Worm (Caenorhabditis elegans) whole organism, L3 larva: ENCODE results near the gene srh-183.
A peak's percentile ranks its signal among the peaks of the same experiment; 100 is the strongest.

Experiments used
- R02D3.7 ChIP-seq: fragments of 150-350 bp; optimal IDR thresholded peaks from 2 replicates; lab custom pipeline; 2014; ENCODE audit warnings: missing biosample characterization, missing genetic modification characterization
- ZK546.5 ChIP-seq: sonication (generic microtip); optimal IDR thresholded peaks from 2 replicates; lab custom pipeline; 2017; ENCODE audit warnings: missing biosample characterization, missing genetic modification characterization
- aly-2 ChIP-seq: fragments of 150-350 bp; optimal IDR thresholded peaks from 2 replicates; lab custom pipeline; 2014; ENCODE audit warnings: missing biosample characterization, missing genetic modification characterization
- ama-1 ChIP-seq: fragments of 150-350 bp; optimal IDR thresholded peaks from 2 replicates; lab custom pipeline; 2018
- ceh-28 ChIP-seq: fragments of 150-350 bp; optimal IDR thresholded peaks from 2 replicates; lab custom pipeline; 2014; ENCODE audit warnings: missing biosample characterization, missing genetic modification reagents, missing genetic modification characterization
- ceh-82 ChIP-seq: fragments of 150-350 bp; optimal IDR thresholded peaks from 2 replicates; lab custom pipeline; 2014; ENCODE audit warnings: missing biosample characterization, missing genetic modification characterization
- ceh-9 ChIP-seq: sonication (generic microtip); optimal IDR thresholded peaks from 2 replicates; lab custom pipeline; 2018; ENCODE audit warnings: missing biosample characterization, missing genetic modification characterization
- daf-12 ChIP-seq: fragments of 150-350 bp; optimal IDR thresholded peaks from 2 replicates; lab custom pipeline; 2014; ENCODE audit warnings: missing biosample characterization, missing genetic modification reagents, missing genetic modification characterization
- egl-27 ChIP-seq: sonication (generic microtip); optimal IDR thresholded peaks from 4 replicates; lab custom pipeline; 2017; ENCODE audit warnings: missing biosample characterization, missing genetic modification reagents, missing genetic modification characterization
- egl-5 ChIP-seq: fragments of 150-350 bp; optimal IDR thresholded peaks from 2 replicates; lab custom pipeline; 2017; ENCODE audit warnings: missing biosample characterization, missing genetic modification reagents, missing genetic modification characterization, inconsistent platforms
- elt-1 ChIP-seq: fragments of 150-350 bp; optimal IDR thresholded peaks from 2 replicates; lab custom pipeline; 2014; ENCODE audit warnings: missing biosample characterization, missing genetic modification characterization
- elt-2 ChIP-seq: sonication (generic microtip); optimal IDR thresholded peaks from 2 replicates; lab custom pipeline; 2016; ENCODE audit warnings: missing genetic modification reagents, mild to moderate bottlenecking, missing genetic modification characterization, missing compliant biosample characterization
- elt-3 ChIP-seq, 3 experiments: fragments of 150-350 bp in 1 of 3; sonication (generic microtip) in 2 of 3; optimal IDR thresholded peaks; 2 replicates in 2 of 3; 4 replicates in 1 of 3; lab custom pipeline; 2014 to 2017; ENCODE audit warnings: missing biosample characterization in 3 of 3, missing genetic modification characterization in 3 of 3
- eor-1 ChIP-seq, 2 experiments: fragments of 150-350 bp; optimal IDR thresholded peaks; 2 replicates each; lab custom pipeline; 2014 to 2018; ENCODE audit warnings: missing biosample characterization in 2 of 2, missing genetic modification characterization in 2 of 2
- fkh-10 ChIP-seq: sonication (generic microtip); optimal IDR thresholded peaks from 2 replicates; lab custom pipeline; 2017; ENCODE audit warnings: missing biosample characterization, missing genetic modification reagents, missing genetic modification characterization
- fos-1 ChIP-seq: fragments of 150-350 bp; optimal IDR thresholded peaks from 2 replicates; lab custom pipeline; 2014; ENCODE audit warnings: missing biosample characterization, missing genetic modification characterization
- jun-1 ChIP-seq: fragments of 150-350 bp; optimal IDR thresholded peaks from 2 replicates; lab custom pipeline; 2014; ENCODE audit warnings: missing biosample characterization, missing genetic modification reagents, missing genetic modification characterization
- lsy-12 ChIP-seq: sonication (generic microtip); optimal IDR thresholded peaks from 2 replicates; lab custom pipeline; 2016; ENCODE audit warnings: mild to moderate bottlenecking, missing genetic modification characterization, missing compliant biosample characterization
- mdl-1 ChIP-seq: fragments of 150-350 bp; optimal IDR thresholded peaks from 2 replicates; lab custom pipeline; 2014; ENCODE audit warnings: missing biosample characterization, missing genetic modification characterization
- nfya-1 ChIP-seq: sonication (generic microtip); optimal IDR thresholded peaks from 2 replicates; lab custom pipeline; 2017; ENCODE audit warnings: missing genetic modification characterization, mild to moderate bottlenecking, missing compliant biosample characterization, antibody characterized with exemption, moderate library complexity; ENCODE audit not compliant: insufficient read depth
- nhr-11 ChIP-seq: fragments of 150-350 bp; optimal IDR thresholded peaks from 2 replicates; lab custom pipeline; 2014; ENCODE audit warnings: missing biosample characterization, missing genetic modification characterization
- nhr-237 ChIP-seq: fragments of 150-350 bp; optimal IDR thresholded peaks from 2 replicates; lab custom pipeline; 2014; ENCODE audit warnings: missing biosample characterization, missing genetic modification characterization
- nhr-43 ChIP-seq: sonication (generic microtip); optimal IDR thresholded peaks from 2 replicates; lab custom pipeline; 2016; ENCODE audit warnings: mild to moderate bottlenecking, missing genetic modification characterization, missing compliant biosample characterization; ENCODE audit not compliant: poor library complexity, severe bottlenecking
- nhr-67 ChIP-seq: fragments of 150-350 bp; optimal IDR thresholded peaks from 2 replicates; lab custom pipeline; 2014; ENCODE audit warnings: missing biosample characterization, missing genetic modification characterization
- nhr-76 ChIP-seq: fragments of 150-350 bp; sonication (generic microtip); optimal IDR thresholded peaks from 5 replicates; lab custom pipeline; 2014; ENCODE audit warnings: missing biosample characterization, missing genetic modification characterization
- nhr-77 ChIP-seq: fragments of 150-350 bp; optimal IDR thresholded peaks from 2 replicates; lab custom pipeline; 2014; ENCODE audit warnings: missing biosample characterization, missing genetic modification characterization
- pqm-1 ChIP-seq: fragments of 150-350 bp; optimal IDR thresholded peaks from 2 replicates; lab custom pipeline; 2017; ENCODE audit warnings: missing biosample characterization, missing genetic modification characterization, inconsistent platforms
- sea-2 ChIP-seq: fragments of 150-350 bp; sonication (generic microtip); optimal IDR thresholded peaks from 4 replicates; lab custom pipeline; 2014; ENCODE audit warnings: missing biosample characterization, missing genetic modification reagents, missing genetic modification characterization
- skn-1 ChIP-seq: fragments of 150-350 bp; optimal IDR thresholded peaks from 2 replicates; lab custom pipeline; 2014; ENCODE audit warnings: missing biosample characterization, missing genetic modification characterization
- unc-62 ChIP-seq: fragments of 150-350 bp; sonication (generic microtip); optimal IDR thresholded peaks from 4 replicates; lab custom pipeline; 2014; ENCODE audit warnings: missing biosample characterization, missing genetic modification reagents, missing genetic modification characterization
- zag-1 ChIP-seq: fragments of 150-350 bp; optimal IDR thresholded peaks from 2 replicates; lab custom pipeline; 2014; ENCODE audit warnings: missing biosample characterization, missing genetic modification characterization

Gene srh-183

DNA sequence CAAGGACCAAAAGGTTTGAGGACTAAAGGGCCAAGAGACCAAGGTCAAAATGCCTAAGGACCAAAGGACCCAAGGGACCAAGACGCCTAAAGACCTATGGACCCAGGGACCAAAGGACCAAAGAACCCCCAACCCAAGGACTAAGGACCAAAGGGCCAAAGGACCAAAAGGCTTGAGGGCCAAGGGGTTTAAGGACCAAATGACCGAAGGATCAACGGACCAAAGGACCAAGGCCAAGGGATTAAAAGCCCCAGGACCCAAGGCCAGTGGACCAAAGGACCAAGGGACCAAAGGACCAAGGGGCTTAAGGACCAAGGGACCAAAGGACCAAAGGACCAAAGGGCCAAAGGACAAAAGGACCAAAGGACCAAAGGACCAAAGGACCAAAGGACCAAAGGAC is 21.7 kb upstream of the srh-183 start:
- TF ChIP-seq egl-27: no peak
- no peak for TF ChIP-seq nhr-76 (tag; lab: Kevin White, UChicago)
- no peak for TF ChIP-seq nfya-1 (tag; lab: Kevin White, UChicago)
- TF ChIP-seq lsy-12: no peak
- TF ChIP-seq nhr-11 (tag; lab: Kevin White, UChicago): no peak

DNA sequence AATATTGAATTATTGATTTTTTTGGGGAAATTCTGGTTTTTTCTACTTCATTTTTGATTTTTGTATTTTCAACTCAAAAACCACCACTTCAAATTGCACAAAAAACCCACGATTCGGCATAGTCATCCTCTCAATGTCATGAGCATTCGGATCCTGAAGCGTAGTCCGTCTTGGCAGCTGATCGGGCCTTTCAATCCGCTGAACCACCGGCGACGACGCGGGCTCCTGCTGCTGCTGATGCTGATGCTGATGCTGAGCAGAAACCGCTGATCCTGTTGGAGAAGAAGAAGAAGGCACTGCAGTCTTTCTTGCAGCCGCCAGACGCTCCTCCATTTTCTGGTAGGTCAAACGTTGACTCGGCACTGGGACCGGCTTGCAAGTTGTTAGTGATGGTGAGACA is 21.0 kb upstream of the srh-183 start:
- TF ChIP-seq eor-1 (tag; optimal IDR thresholded peaks at IDR 0.05; lab: Kevin White, UChicago) (no peak), ceh-9 (no peak)

DNA sequence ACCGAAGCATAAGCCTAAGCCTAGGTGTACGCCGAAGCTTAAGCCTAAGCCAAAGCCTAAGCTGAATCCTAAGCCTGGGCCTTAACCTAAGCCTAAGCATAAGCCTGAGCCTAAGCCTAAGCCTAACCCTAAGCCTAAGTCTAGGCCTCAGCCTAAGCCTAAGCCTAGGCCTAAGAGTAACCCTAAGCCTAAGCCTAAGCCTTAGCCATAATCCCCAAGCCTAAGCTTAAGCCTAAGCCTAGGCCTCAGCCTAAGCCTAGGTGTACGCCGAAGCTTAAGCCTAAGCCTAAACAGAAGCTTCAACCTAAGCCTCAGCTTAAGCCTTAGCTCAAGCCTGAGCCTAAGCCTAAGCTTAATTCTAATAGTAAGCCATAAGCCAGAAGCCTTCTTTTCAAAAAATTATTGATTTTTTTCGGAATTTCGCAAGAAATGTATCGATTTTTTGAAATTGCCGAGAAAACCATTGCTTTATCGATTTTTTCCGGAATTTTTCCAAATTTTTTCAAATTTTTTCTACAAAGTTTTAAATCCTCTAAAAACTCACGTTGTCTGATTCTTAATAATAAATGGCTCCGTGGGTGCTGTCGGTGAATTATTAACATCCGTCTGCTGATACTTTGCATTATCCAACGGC is 20.2 kb upstream of the srh-183 start:
- TF ChIP-seq ceh-28 (peak; percentile 78), nhr-67 (tag; lab: Kevin White, UChicago) (no peak)

DNA sequence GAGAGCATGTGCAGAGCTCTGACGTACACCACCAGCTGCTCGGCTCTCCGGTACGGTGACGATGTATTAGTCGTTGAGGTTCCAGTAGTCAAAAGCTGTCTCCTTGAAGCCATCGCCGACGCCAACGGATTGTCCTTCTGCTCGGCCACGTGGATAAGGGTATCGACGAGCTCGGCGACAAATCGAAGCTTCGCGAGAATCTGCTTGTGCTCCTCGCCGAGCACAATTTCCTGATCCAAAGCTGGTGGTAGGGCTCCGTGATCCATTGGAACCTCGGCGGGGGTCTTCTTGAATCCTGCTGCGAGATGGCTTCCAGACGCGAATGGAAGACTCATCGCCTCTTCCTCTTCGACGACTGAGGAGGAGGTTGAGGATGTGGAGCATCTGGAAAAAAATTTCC is 19.4 kb upstream of the srh-183 start:
- TF ChIP-seq eor-1 (tag; optimal IDR thresholded peaks at IDR 0.05; lab: Kevin White, UChicago) (no peak), egl-27 (no peak)

DNA sequence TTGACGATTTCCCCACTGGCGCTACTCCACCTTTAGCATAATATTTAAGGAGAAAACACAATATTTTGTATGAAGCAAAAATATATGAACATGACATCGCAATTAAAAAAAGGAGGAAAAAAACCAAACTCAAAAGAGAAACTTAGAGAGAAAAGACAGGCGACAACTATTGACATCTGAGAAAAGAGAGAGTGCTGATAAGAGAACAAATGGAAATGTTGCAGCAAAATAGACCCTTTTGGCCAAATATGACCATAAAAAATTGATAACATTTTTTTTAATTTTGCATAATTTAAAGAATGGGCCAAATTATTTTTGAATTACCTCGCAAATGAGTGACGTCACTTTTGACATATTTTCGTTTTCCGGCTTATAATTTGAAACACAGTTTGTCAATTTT is 16.5 kb upstream of the srh-183 start:
- TF ChIP-seq elt-1 (tag; lab: Kevin White, UChicago): no peak
- no peak for TF ChIP-seq ceh-28
- TF ChIP-seq nhr-77: no peak
- no peak for TF ChIP-seq eor-1 (tag; optimal IDR thresholded peaks at IDR 0.05; lab: Kevin White, UChicago)
- no peak for TF ChIP-seq elt-3 (tag; optimal IDR thresholded peaks at IDR 0.05; lab: Kevin White, UChicago)
- peak; percentile 12 for TF ChIP-seq pqm-1
- TF ChIP-seq R02D3.7 (tag; lab: Kevin White, UChicago): no peak
- TF ChIP-seq skn-1 (tag; lab: Kevin White, UChicago): no peak
- TF ChIP-seq elt-2 (tag; lab: Kevin White, UChicago): peak; percentile 64
- TF ChIP-seq ZK546.5: no peak
- TF ChIP-seq unc-62: no peak
- no peak for TF ChIP-seq nfya-1 (tag; lab: Kevin White, UChicago)
- no peak for TF ChIP-seq fkh-10
- no peak for TF ChIP-seq zag-1 (tag; lab: Kevin White, UChicago)
- TF ChIP-seq mdl-1 (tag; lab: Kevin White, UChicago): no peak

DNA sequence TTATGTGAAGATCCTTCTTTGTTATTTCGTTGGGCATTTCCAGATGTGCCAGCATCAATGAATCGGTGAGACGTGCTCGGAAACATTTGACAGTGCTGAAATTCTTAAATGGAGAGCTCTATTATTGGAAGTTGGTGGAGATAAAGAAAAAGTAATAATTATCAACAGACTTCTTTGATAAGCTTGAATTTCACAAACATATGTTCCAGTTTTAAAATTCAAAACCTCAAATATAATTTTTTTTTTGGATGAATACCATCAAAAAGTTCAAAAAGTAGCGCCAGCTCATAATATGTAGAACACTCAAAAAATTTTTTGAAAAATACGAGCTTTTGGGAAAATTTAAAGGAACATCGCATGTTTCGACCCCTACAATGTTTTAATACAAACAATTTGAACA is 16.0 kb upstream of the srh-183 start, which contains the start of gene Y60A3A.25:
Gene Y60A3A.25, minus strand, starts transcription at position 101 of the 400 bp plus-strand sequence.
- TF ChIP-seq ceh-82 (no peak), nhr-43 (tag; lab: Kevin White, UChicago) (no peak), nhr-237 (no peak), fos-1 (no peak), sea-2 (no peak), ceh-28 (no peak), egl-5 (tag; lab: Kevin White, UChicago) (no peak), elt-3 (tag; optimal IDR thresholded peaks at IDR 0.05; lab: Kevin White, UChicago) (no peak), jun-1 (no peak), ZK546.5 (no peak), daf-12 (no peak), aly-2 (tag; lab: Kevin White, UChicago) (no peak), nhr-76 (tag; lab: Kevin White, UChicago) (no peak)

DNA sequence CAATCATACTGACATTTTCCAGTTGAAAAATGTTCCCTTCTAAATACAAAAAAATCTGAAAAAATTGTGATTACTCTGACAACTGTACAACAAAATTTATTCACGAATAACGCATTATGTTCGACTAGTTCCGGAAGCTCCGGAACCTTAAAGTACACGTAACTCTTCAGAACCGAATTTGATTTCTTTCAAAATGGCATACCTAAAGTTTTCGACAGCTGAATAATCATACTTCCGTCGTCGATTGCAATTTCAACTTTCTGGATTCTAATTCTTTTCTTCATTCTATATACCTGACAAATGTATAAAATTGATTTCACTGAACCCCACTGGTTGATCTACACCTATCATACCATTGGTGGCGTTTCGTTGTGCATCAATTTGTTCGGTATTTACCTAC is 9.6 kb upstream of the srh-183 start, which contains the start of gene sri-67:
Gene sri-67, plus strand, starts transcription at position 301 of the 400 bp plus-strand sequence.
- TF ChIP-seq fos-1 (no peak), ama-1 (lab: Kevin White, UChicago) (no peak), lsy-12 (no peak)
